Worm (Caenorhabditis elegans) whole organism, L1 larva: Measurements from ENCODE around the gene ehn-3.
A peak's percentile ranks its signal among the peaks of the same experiment; 100 is the strongest.

Experiments used
- C04F5.9 ChIP-seq: sonication (generic microtip); optimal IDR thresholded peaks from 2 replicates; lab custom pipeline; 2016; ENCODE audit warnings: missing genetic modification characterization, missing compliant biosample characterization
- C16A3.4 ChIP-seq: fragments of 150-350 bp; optimal IDR thresholded peaks from 2 replicates; lab custom pipeline; 2014; ENCODE audit warnings: missing biosample characterization, missing genetic modification characterization
- C34B4.2 ChIP-seq: sonication (generic microtip); optimal IDR thresholded peaks from 2 replicates; lab custom pipeline; 2017; ENCODE audit warnings: mild to moderate bottlenecking, missing genetic modification characterization, missing compliant biosample characterization
- F16B12.6 ChIP-seq: fragments of 150-350 bp; optimal IDR thresholded peaks from 2 replicates; lab custom pipeline; 2014; ENCODE audit warnings: missing biosample characterization, missing genetic modification characterization
- ama-1 ChIP-seq: fragments of 150-350 bp; optimal IDR thresholded peaks from 2 replicates; lab custom pipeline; 2014
- blmp-1 ChIP-seq: fragments of 150-350 bp; optimal IDR thresholded peaks from 2 replicates; lab custom pipeline; 2014; ENCODE audit warnings: missing biosample characterization, missing genetic modification characterization
- ceh-82 ChIP-seq, 3 experiments: fragments of 150-350 bp in 1 of 3; sonication (generic microtip) in 2 of 3; optimal IDR thresholded peaks; 2 replicates each; lab custom pipeline; 2014 to 2017; ENCODE audit warnings: missing biosample characterization in 3 of 3, missing genetic modification characterization in 3 of 3
- ces-1 ChIP-seq: fragments of 150-350 bp; optimal IDR thresholded peaks from 2 replicates; lab custom pipeline; 2014; ENCODE audit warnings: missing biosample characterization, missing genetic modification reagents, missing genetic modification characterization
- dpl-1 ChIP-seq, 3 experiments: fragments of 150-350 bp in 2 of 3; sonication (generic microtip) in 1 of 3; optimal IDR thresholded peaks; 2 replicates each; lab custom pipeline; 2014 to 2017; ENCODE audit warnings: missing biosample characterization in 3 of 3, missing genetic modification characterization in 3 of 3, missing genetic modification reagents in 3 of 3
- dsc-1 ChIP-seq: sonication (generic microtip); optimal IDR thresholded peaks from 2 replicates; lab custom pipeline; 2016; ENCODE audit warnings: mild to moderate bottlenecking, missing genetic modification characterization, missing compliant biosample characterization
- efl-1 ChIP-seq, 4 experiments: fragments of 150-350 bp; optimal IDR thresholded peaks in 3 of 4; peaks in 1 of 4; 1 replicate in 1 of 4; 2 replicates in 3 of 4; lab custom pipeline; 2014; ENCODE audit warnings: missing biosample characterization in 2 of 4, missing genetic modification characterization in 2 of 4, missing genetic modification reagents in 2 of 4
- egl-27 ChIP-seq, 2 experiments: fragments of 150-350 bp in 1 of 2; sonication (generic microtip); optimal IDR thresholded peaks; 3 replicates each; lab custom pipeline; 2017 to 2018; ENCODE audit warnings: missing biosample characterization in 2 of 2, missing genetic modification characterization in 2 of 2, missing genetic modification reagents in 2 of 2
- elt-2 ChIP-seq: sonication (generic microtip); optimal IDR thresholded peaks from 2 replicates; lab custom pipeline; 2016; ENCODE audit warnings: missing genetic modification characterization, mild to moderate bottlenecking, inconsistent platforms, missing compliant biosample characterization, missing genetic modification reagents
- ets-5 ChIP-seq: fragments of 200-800 bp; sonication (Bioruptor generic); IDR thresholded peaks from 2 replicates; pipeline ENCODE4 v1.3.6; 2022; ENCODE audit warnings: missing genetic modification characterization, missing compliant biosample characterization
- fkh-8 ChIP-seq: sonication (generic microtip); optimal IDR thresholded peaks from 2 replicates; lab custom pipeline; 2016; ENCODE audit warnings: mild to moderate bottlenecking, missing genetic modification characterization, missing compliant biosample characterization
- fos-1 ChIP-seq: fragments of 150-350 bp; optimal IDR thresholded peaks from 2 replicates; lab custom pipeline; 2014; ENCODE audit warnings: missing biosample characterization, missing genetic modification characterization
- irx-1 ChIP-seq: sonication (generic microtip); optimal IDR thresholded peaks from 2 replicates; lab custom pipeline; 2016; ENCODE audit warnings: missing genetic modification characterization, missing compliant biosample characterization
- jun-1 ChIP-seq: fragments of 150-350 bp; optimal IDR thresholded peaks from 2 replicates; lab custom pipeline; 2014; ENCODE audit warnings: missing biosample characterization, missing genetic modification reagents, missing genetic modification characterization
- lin-15B ChIP-seq: fragments of 150-350 bp; sonication (generic microtip); optimal IDR thresholded peaks from 3 replicates; lab custom pipeline; 2014; ENCODE audit warnings: missing biosample characterization, missing genetic modification characterization
- lin-35 ChIP-seq, 2 experiments: fragments of 150-350 bp; optimal IDR thresholded peaks; 2 replicates each; lab custom pipeline; 2014; ENCODE audit warnings: missing biosample characterization in 2 of 2, missing genetic modification characterization in 2 of 2, missing genetic modification reagents in 2 of 2
- lin-39 ChIP-seq: fragments of 150-350 bp; optimal IDR thresholded peaks from 2 replicates; lab custom pipeline; 2014; ENCODE audit warnings: missing biosample characterization, missing genetic modification reagents, missing genetic modification characterization
- mef-2 ChIP-seq: fragments of 150-350 bp; optimal IDR thresholded peaks from 2 replicates; lab custom pipeline; 2014; ENCODE audit warnings: missing biosample characterization, missing genetic modification characterization
- nhr-11 ChIP-seq: fragments of 150-350 bp; optimal IDR thresholded peaks from 2 replicates; lab custom pipeline; 2014; ENCODE audit warnings: missing biosample characterization, missing genetic modification characterization
- nhr-19 ChIP-seq: fragments of 200-800 bp; sonication (Bioruptor generic); conservative IDR thresholded peaks from 2 replicates; pipeline ENCODE4 v1.3.6; 2022; ENCODE audit warnings: missing genetic modification characterization, missing compliant biosample characterization
- nhr-20 ChIP-seq: sonication (generic microtip); optimal IDR thresholded peaks from 2 replicates; lab custom pipeline; 2016; ENCODE audit warnings: mild to moderate bottlenecking, missing genetic modification characterization, missing compliant biosample characterization
- nhr-237 ChIP-seq: fragments of 150-350 bp; optimal IDR thresholded peaks from 2 replicates; lab custom pipeline; 2014; ENCODE audit warnings: missing biosample characterization, missing genetic modification characterization
- nhr-47 ChIP-seq: sonication (generic microtip); optimal IDR thresholded peaks from 2 replicates; lab custom pipeline; 2016; ENCODE audit warnings: mild to moderate bottlenecking, missing genetic modification characterization, moderate library complexity, missing compliant biosample characterization
- nhr-71 ChIP-seq: sonication (generic microtip); optimal IDR thresholded peaks from 2 replicates; lab custom pipeline; 2016; ENCODE audit warnings: mild to moderate bottlenecking, missing genetic modification characterization, moderate library complexity, missing compliant biosample characterization
- nhr-85 ChIP-seq: sonication (generic microtip); peaks from one replicate; lab custom pipeline; 2016; ENCODE audit warnings: missing genetic modification characterization, inconsistent platforms, missing compliant biosample characterization
- pqm-1 ChIP-seq: sonication (generic microtip); optimal IDR thresholded peaks from 3 replicates; lab custom pipeline; 2017; ENCODE audit warnings: missing biosample characterization, missing genetic modification characterization
- rnt-1 ChIP-seq: sonication (generic microtip); optimal IDR thresholded peaks from 2 replicates; lab custom pipeline; 2016; ENCODE audit warnings: mild to moderate bottlenecking, missing genetic modification characterization, moderate library complexity, missing compliant biosample characterization
- snu-23 ChIP-seq: sonication (generic microtip); optimal IDR thresholded peaks from 2 replicates; lab custom pipeline; 2016; ENCODE audit warnings: missing genetic modification characterization, missing compliant biosample characterization
- sptf-1 ChIP-seq: fragments of 150-350 bp; optimal IDR thresholded peaks from 2 replicates; lab custom pipeline; 2014; ENCODE audit warnings: missing biosample characterization, missing genetic modification characterization
- sup-37 ChIP-seq: fragments of 200-800 bp; sonication (Bioruptor generic); optimal IDR thresholded peaks from 2 replicates; lab custom pipeline; 2018; ENCODE audit warnings: mild to moderate bottlenecking, missing genetic modification characterization, missing compliant biosample characterization
- swsn-7 ChIP-seq: sonication (generic microtip); optimal IDR thresholded peaks from 2 replicates; lab custom pipeline; 2016; ENCODE audit warnings: missing genetic modification characterization, missing compliant biosample characterization
- tbx-2 ChIP-seq: sonication (generic microtip); optimal IDR thresholded peaks from 2 replicates; lab custom pipeline; 2016; ENCODE audit warnings: missing genetic modification characterization, missing compliant biosample characterization
- tlp-1 ChIP-seq: fragments of 150-350 bp; optimal IDR thresholded peaks from 2 replicates; lab custom pipeline; 2014; ENCODE audit warnings: missing biosample characterization, missing genetic modification characterization
- unc-86 ChIP-seq: sonication (generic microtip); optimal IDR thresholded peaks from 2 replicates; lab custom pipeline; 2016; ENCODE audit warnings: missing genetic modification characterization, missing compliant biosample characterization
- unc-98 ChIP-seq: fragments of 200-800 bp; sonication (Bioruptor generic); IDR thresholded peaks from 2 replicates; pipeline ENCODE4 v1.3.6; 2022; ENCODE audit warnings: missing genetic modification characterization, missing compliant biosample characterization
- xbp-1 ChIP-seq: sonication (generic microtip); optimal IDR thresholded peaks from 2 replicates; lab custom pipeline; 2016; ENCODE audit warnings: missing genetic modification characterization, missing compliant biosample characterization
- zag-1 ChIP-seq: fragments of 150-350 bp; optimal IDR thresholded peaks from 2 replicates; lab custom pipeline; 2014; ENCODE audit warnings: missing biosample characterization, missing genetic modification characterization
- ztf-11 ChIP-seq, 2 experiments: sonication (generic microtip); optimal IDR thresholded peaks; 2 replicates each; lab custom pipeline; 2016 to 2017; ENCODE audit warnings: missing genetic modification characterization in 2 of 2, missing biosample characterization in 1 of 2, missing compliant biosample characterization in 1 of 2
- ztf-4 ChIP-seq: fragments of 150-350 bp; optimal IDR thresholded peaks from 2 replicates; lab custom pipeline; 2014; ENCODE audit warnings: missing biosample characterization, missing genetic modification characterization

ehn-3 gene

ce11 chrIV:5377062-5377461, 42.0 kb downstream of the ehn-3 start, which contains the start of gene elo-5:
Gene elo-5 (minus strand): TSS chrIV:5377117.
- TF ChIP-seq ama-1 (lab: Kevin White, UChicago): no peak
- TF ChIP-seq lin-35 (GFP tag; optimal IDR thresholded peaks at IDR 0.05; lab: Kevin White, UChicago): no peak
- TF ChIP-seq elt-2 (tag; lab: Kevin White, UChicago): peak; percentile 55
- no peak for TF ChIP-seq swsn-7 (tag; lab: Kevin White, UChicago)
- no peak for TF ChIP-seq tlp-1 (tag; lab: Kevin White, UChicago)

- no peak for TF ChIP-seq ces-1 (GFP tag; lab: Kevin White, UChicago)
- no peak for TF ChIP-seq unc-98 (GFP tag; lab: Robert Waterston, UW)
- TF ChIP-seq nhr-85: no peak
- no peak for TF ChIP-seq sptf-1 (tag; lab: Kevin White, UChicago)
- no peak for TF ChIP-seq lin-39
- TF ChIP-seq mef-2 (tag; lab: Kevin White, UChicago): no peak
- no peak for TF ChIP-seq tlp-1 (tag; lab: Kevin White, UChicago)
- TF ChIP-seq C04F5.9 (tag; lab: Kevin White, UChicago): no peak
- TF ChIP-seq blmp-1: no peak
- no peak for TF ChIP-seq sup-37 (GFP tag; lab: Kevin White, UChicago)
- TF ChIP-seq nhr-71 (tag; lab: Kevin White, UChicago): no peak
- TF ChIP-seq ztf-11 (tag; optimal IDR thresholded peaks at IDR 0.05; lab: Kevin White, UChicago): no peak
- no peak for TF ChIP-seq rnt-1 (tag; lab: Kevin White, UChicago)
- no peak for TF ChIP-seq C34B4.2
- no peak for TF ChIP-seq F16B12.6 (tag; lab: Kevin White, UChicago)
- TF ChIP-seq xbp-1: no peak
- TF ChIP-seq jun-1 (tag; lab: Kevin White, UChicago): no peak
Observed at ce11 chrIV:5374946-5375345, 44.1 kb downstream of the ehn-3 start.

ce11 chrIV:5374321-5374720, 44.7 kb downstream of the ehn-3 start:
- TF ChIP-seq egl-27 (tag; optimal IDR thresholded peaks at IDR 0.05; lab: Kevin White, UChicago) (no peak), sptf-1 (tag; lab: Kevin White, UChicago) (no peak), elt-2 (tag; lab: Kevin White, UChicago) (no peak), snu-23 (GFP tag; lab: Kevin White, UChicago) (no peak), ets-5 (no peak), tbx-2 (tag; lab: Kevin White, UChicago) (no peak), nhr-19 (GFP tag; lab: Robert Waterston, UW) (no peak), C16A3.4 (tag; lab: Kevin White, UChicago) (no peak), nhr-85 (no peak), nhr-11 (tag; lab: Kevin White, UChicago) (no peak)

- TF ChIP-seq zag-1 (tag; lab: Kevin White, UChicago): no peak
Observed at ce11 chrIV:5370914-5371313, 48.1 kb downstream of the ehn-3 start.

- no peak for TF ChIP-seq egl-27 (tag; optimal IDR thresholded peaks at IDR 0.05; lab: Kevin White, UChicago)
- peak; percentile 2 for TF ChIP-seq irx-1 (tag; lab: Kevin White, UChicago)
- TF ChIP-seq efl-1 (optimal IDR thresholded peaks at IDR 0.05; lab: Kevin White, UChicago): peak in 1 of 2 experiments; percentile 6
- peak; percentile 4 to 59 for TF ChIP-seq efl-1 (GFP tag; optimal IDR thresholded peaks at IDR 0.05 in 1 of 2; lab: Kevin White, UChicago)
- no peak for TF ChIP-seq nhr-19 (GFP tag; lab: Robert Waterston, UW)
Observed at ce11 chrIV:5369414-5369813, 49.6 kb downstream of the ehn-3 start, which contains the start of gene F41H10.3. Gene F41H10.3 (plus strand): TSS chrIV:5369801.

ce11 chrIV:5368860-5369259, 50.2 kb downstream of the ehn-3 start:
- TF ChIP-seq nhr-19 (GFP tag; lab: Robert Waterston, UW) (peak; percentile 15; the same call in 1 of the 2 replicates), nhr-47 (tag; lab: Kevin White, UChicago) (peak; percentile 8), blmp-1 (no peak), nhr-85 (peak; percentile 58), fkh-8 (tag; lab: Kevin White, UChicago) (peak; percentile 43), xbp-1 (peak; percentile 25), pqm-1 (tag; lab: Kevin White, UChicago) (no peak), nhr-20 (peak; percentile 27), nhr-71 (tag; lab: Kevin White, UChicago) (peak; percentile 40), lin-15B (peak; percentile 8), unc-86 (tag; lab: Kevin White, UChicago) (peak; percentile 37), ztf-4 (tag; lab: Kevin White, UChicago) (peak; percentile 13), irx-1 (tag; lab: Kevin White, UChicago) (no peak), nhr-237 (no peak), tbx-2 (tag; lab: Kevin White, UChicago) (peak; percentile 9), fos-1 (tag; lab: Kevin White, UChicago) (no peak), lin-35 (GFP tag; optimal IDR thresholded peaks at IDR 0.05; lab: Kevin White, UChicago) (peak; percentile 37 to 43), dsc-1 (tag; lab: Kevin White, UChicago) (peak; percentile 13), ceh-82 (tag; optimal IDR thresholded peaks at IDR 0.05; lab: Kevin White, UChicago) (peak in 1 of 3 experiments; percentile 41), dpl-1 (GFP tag; optimal IDR thresholded peaks at IDR 0.05; lab: Kevin White, UChicago) (peak in 2 of 3 experiments; percentile 7 to 11)
